Fruit fly (Drosophila melanogaster) whole organism, wandering third instar larva: ENCODE measurements around the gene sll.
A peak's percentile ranks its signal among the peaks of the same experiment; 100 is the strongest.

ENCODE experiments used
- CG32264 ChIP-seq: fragments of 200-800 bp; sonication (Bioruptor generic); optimal IDR thresholded peaks from 2 replicates; lab custom pipeline; 2016; ENCODE audit warnings: missing biosample characterization, missing genetic modification characterization
- CrebA ChIP-seq: fragments of 200-800 bp; sonication (Bioruptor generic); optimal IDR thresholded peaks from 2 replicates; lab custom pipeline; 2016; ENCODE audit warnings: missing biosample characterization, mild to moderate bottlenecking, missing genetic modification characterization, borderline replicate concordance
- Dfd ChIP-seq: fragments of >200 bp; optimal IDR thresholded peaks from 2 replicates; lab custom pipeline; 2017; ENCODE audit warnings: missing biosample characterization, missing genetic modification characterization
- Dif ChIP-seq: fragments of 200-275, 200-300 bp; sonication (Bioruptor generic); optimal IDR thresholded peaks from 2 replicates; lab custom pipeline; 2018; ENCODE audit warnings: missing biosample characterization, missing genetic modification characterization; ENCODE audit not compliant: partially characterized antibody
- GATAd ChIP-seq: sonication (Bioruptor generic); optimal IDR thresholded peaks from 2 replicates; lab custom pipeline; 2016; ENCODE audit warnings: missing biosample characterization, missing genetic modification characterization
- HLH106 ChIP-seq: fragments of 200-800 bp; optimal IDR thresholded peaks from 3 replicates; lab custom pipeline; 2019; ENCODE audit warnings: missing biosample characterization, mild to moderate bottlenecking, missing genetic modification characterization, moderate library complexity
- Hnf4 ChIP-seq: fragments of 200-800 bp; sonication (Bioruptor generic); optimal IDR thresholded peaks from 2 replicates; lab custom pipeline; 2016; ENCODE audit warnings: missing biosample characterization, mild to moderate bottlenecking, missing genetic modification characterization
- Hr78 ChIP-seq: fragments of >200 bp; optimal IDR thresholded peaks from 2 replicates; lab custom pipeline; 2017; ENCODE audit warnings: missing biosample characterization, missing genetic modification characterization
- Hr83 ChIP-seq: fragments of 200-300 bp; sonication (Bioruptor generic); optimal IDR thresholded peaks from 2 replicates; lab custom pipeline; 2016; ENCODE audit warnings: missing biosample characterization, mild to moderate bottlenecking, missing genetic modification characterization, moderate library complexity; ENCODE audit not compliant: poor library complexity, severe bottlenecking
- Jra ChIP-seq: sonication (Bioruptor generic); optimal IDR thresholded peaks from 2 replicates; lab custom pipeline; 2016; ENCODE audit warnings: missing biosample characterization, missing genetic modification characterization
- Mio ChIP-seq: sonication (Bioruptor generic); optimal IDR thresholded peaks from 2 replicates; lab custom pipeline; 2016; ENCODE audit warnings: missing biosample characterization, missing genetic modification characterization
- Myc ChIP-seq: fragments of >200 bp; optimal IDR thresholded peaks from 2 replicates; lab custom pipeline; 2017
- N ChIP-seq: fragments of >200 bp; optimal IDR thresholded peaks from 2 replicates; lab custom pipeline; 2018; ENCODE audit warnings: missing biosample characterization, missing external identifiers, missing genetic modification characterization
- Rel ChIP-seq, 2 experiments: fragments of 200-800 bp; sonication (Bioruptor generic) in 1 of 2; optimal IDR thresholded peaks; 2 replicates in 1 of 2; 3 replicates in 1 of 2; lab custom pipeline; 2016 to 2019; ENCODE audit warnings: mild to moderate bottlenecking in 2 of 2, missing biosample characterization in 2 of 2, missing genetic modification characterization in 2 of 2, moderate library complexity in 1 of 2
- brk ChIP-seq: fragments of 200-800 bp; sonication (Bioruptor generic); optimal IDR thresholded peaks from 2 replicates; lab custom pipeline; 2016; ENCODE audit warnings: missing biosample characterization, mild to moderate bottlenecking, missing genetic modification characterization
- dl ChIP-seq, 2 experiments: fragments of 175-275, 200-275 bp in 1 of 2; fragments of 200-275 bp in 1 of 2; sonication (Bioruptor generic); optimal IDR thresholded peaks; lab custom pipeline; 2018; ENCODE audit warnings: mild to moderate bottlenecking in 2 of 2, missing biosample characterization in 2 of 2, missing genetic modification characterization in 2 of 2, moderate library complexity in 2 of 2; ENCODE audit not compliant: partially characterized antibody in 2 of 2, insufficient read depth in 1 of 2
- dmrt93B ChIP-seq: fragments of 200-800 bp; sonication (Bioruptor generic); optimal IDR thresholded peaks from 2 replicates; lab custom pipeline; 2018; ENCODE audit warnings: missing biosample characterization, mild to moderate bottlenecking, missing genetic modification characterization
- dsf ChIP-seq: sonication (Bioruptor generic); optimal IDR thresholded peaks from 2 replicates; lab custom pipeline; 2016; ENCODE audit warnings: missing biosample characterization, missing genetic modification characterization, borderline replicate concordance
- ey ChIP-seq: fragments of 200-800 bp; sonication (Bioruptor generic); optimal IDR thresholded peaks from 2 replicates; lab custom pipeline; 2016; ENCODE audit warnings: missing biosample characterization, missing genetic modification characterization
- foxo ChIP-seq, 2 experiments: fragments of 200-800 bp; sonication (Bioruptor generic); optimal IDR thresholded peaks; 2 replicates in 1 of 2; 3 replicates in 1 of 2; lab custom pipeline; 2016 to 2017; ENCODE audit warnings: missing biosample characterization in 2 of 2, missing genetic modification characterization in 2 of 2
- fru ChIP-seq: fragments of 200-800 bp; sonication (Bioruptor generic); optimal IDR thresholded peaks from 3 replicates; lab custom pipeline; 2016; ENCODE audit warnings: missing biosample characterization, mild to moderate bottlenecking, missing genetic modification characterization
- h ChIP-seq: fragments of 200-800 bp; sonication (Bioruptor generic); optimal IDR thresholded peaks from 3 replicates; lab custom pipeline; 2016; ENCODE audit warnings: missing biosample characterization, mild to moderate bottlenecking, missing genetic modification characterization
- jim ChIP-seq: fragments of 175-275, 200-325 bp; sonication (Bioruptor generic); optimal IDR thresholded peaks from 2 replicates; lab custom pipeline; 2016; ENCODE audit warnings: missing biosample characterization, mild to moderate bottlenecking, missing genetic modification characterization
- lola ChIP-seq: fragments of >200 bp; optimal IDR thresholded peaks from 2 replicates; lab custom pipeline; 2017; ENCODE audit warnings: missing biosample characterization, missing genetic modification characterization
- psq ChIP-seq: fragments of 200-800 bp; sonication (Bioruptor generic); optimal IDR thresholded peaks from 3 replicates; lab custom pipeline; 2017; ENCODE audit warnings: missing biosample characterization, mild to moderate bottlenecking, missing genetic modification characterization, moderate library complexity
- rgr ChIP-seq: fragments of 200-800 bp; sonication (Bioruptor generic); optimal IDR thresholded peaks from 3 replicates; lab custom pipeline; 2016; ENCODE audit warnings: missing biosample characterization, mild to moderate bottlenecking, missing genetic modification characterization
- sage ChIP-seq: fragments of 200-800 bp; sonication (Bioruptor generic); optimal IDR thresholded peaks from 2 replicates; lab custom pipeline; 2016; ENCODE audit warnings: missing biosample characterization, mild to moderate bottlenecking, missing genetic modification characterization
- sv ChIP-seq: fragments of 200-800 bp; sonication (Bioruptor generic); optimal IDR thresholded peaks from 3 replicates; lab custom pipeline; 2016; ENCODE audit warnings: missing biosample characterization, missing genetic modification characterization
- tai ChIP-seq: sonication (Bioruptor generic); optimal IDR thresholded peaks from 2 replicates; lab custom pipeline; 2016; ENCODE audit warnings: missing biosample characterization, missing genetic modification characterization

Gene sll

dm6 chr3R:17605872-17606271 is at the start of gene sll:
TSS of gene sll (plus strand) at chr3R:17606106.
- TF ChIP-seq psq, result no peak
- no peak for TF ChIP-seq Dif (GFP tag; lab: Kevin White, UChicago)
- no peak for TF ChIP-seq fru (GFP tag; lab: Kevin White, UChicago)
- TF ChIP-seq sage (GFP tag; lab: Kevin White, UChicago), result no peak
- no peak for TF ChIP-seq sv (GFP tag; lab: Kevin White, UChicago)
- TF ChIP-seq dsf, result no peak
- TF ChIP-seq Mio (GFP tag; lab: Kevin White, UChicago), result no peak
- TF ChIP-seq ey, result no peak
- no peak for TF ChIP-seq GATAd
- no peak for TF ChIP-seq Hnf4 (GFP tag; lab: Kevin White, UChicago)
- no peak for TF ChIP-seq Dfd (GFP tag; lab: Kevin White, UChicago)
- no peak for TF ChIP-seq Hr78 (GFP tag; lab: Kevin White, UChicago)
- TF ChIP-seq N, result no peak
- TF ChIP-seq HLH106 (tag; lab: Kevin White, UChicago), result no peak

dm6 chr3R:17557487-17557886 is 48.4 kb upstream of the sll start:
- peak in 1 of 2 experiments; percentile 6 for TF ChIP-seq dl (GFP tag; optimal IDR thresholded peaks at IDR 0.05; lab: Kevin White, UChicago; ENCODE audit: insufficient read depth in 1 of 2, partially characterized antibody in 2 of 2)
- no peak for TF ChIP-seq Jra (GFP tag; lab: Kevin White, UChicago)
- no peak for TF ChIP-seq jim (GFP tag; lab: Kevin White, UChicago)
- no peak for TF ChIP-seq tai (GFP tag; lab: Kevin White, UChicago)
- TF ChIP-seq Hr83 (GFP tag; lab: Kevin White, UChicago), result no peak
- no peak for TF ChIP-seq fru (GFP tag; lab: Kevin White, UChicago)
- TF ChIP-seq, all 38 proteins: peak for 1

dm6 chr3R:17558630-17559029 is 47.3 kb upstream of the sll start, which contains the start of gene Hmx:
TSS of gene Hmx (plus strand) at chr3R:17558930.
- peak; percentile 17 for TF ChIP-seq Dfd (GFP tag; lab: Kevin White, UChicago)
- no peak for TF ChIP-seq sv (GFP tag; lab: Kevin White, UChicago)
- no peak for TF ChIP-seq Hnf4 (GFP tag; lab: Kevin White, UChicago)
- TF ChIP-seq dmrt93B (GFP tag; lab: Kevin White, UChicago), result no peak
- no peak for TF ChIP-seq dl (GFP tag; optimal IDR thresholded peaks at IDR 0.05; lab: Kevin White, UChicago; ENCODE audit: insufficient read depth in 1 of 2, partially characterized antibody in 2 of 2)
- no peak for TF ChIP-seq ey
- no peak for TF ChIP-seq Myc (lab: Kevin White, UChicago)
- TF ChIP-seq foxo (GFP tag; optimal IDR thresholded peaks at IDR 0.05; lab: Kevin White, UChicago), result no peak

dm6 chr3R:17561175-17561574 is 44.7 kb upstream of the sll start:
- TF ChIP-seq fru (GFP tag; lab: Kevin White, UChicago), result peak; percentile 13
- TF ChIP-seq foxo (GFP tag; optimal IDR thresholded peaks at IDR 0.05; lab: Kevin White, UChicago), result peak in 1 of 2 experiments; percentile 23
- TF ChIP-seq sage (GFP tag; lab: Kevin White, UChicago), result no peak
- no peak for TF ChIP-seq CG32264
- TF ChIP-seq CrebA, result no peak
- TF ChIP-seq h, result peak; percentile 13
- TF ChIP-seq rgr, result peak; percentile 14
- peak; percentile 3 for TF ChIP-seq HLH106 (tag; lab: Kevin White, UChicago)

dm6 chr3R:17564837-17565236 is 41.1 kb upstream of the sll start:
- no peak for TF ChIP-seq Dif (GFP tag; lab: Kevin White, UChicago)
- no peak for TF ChIP-seq GATAd
- TF ChIP-seq brk, result no peak
- TF ChIP-seq lola (GFP tag; lab: Kevin White, UChicago), result no peak
- no peak for TF ChIP-seq Rel (GFP tag; optimal IDR thresholded peaks at IDR 0.05; lab: Kevin White, UChicago)
- TF ChIP-seq Rel (tag; optimal IDR thresholded peaks at IDR 0.05; lab: Kevin White, UChicago), result no peak
- no peak for TF ChIP-seq fru (GFP tag; lab: Kevin White, UChicago)
- no peak for TF ChIP-seq ey
- TF ChIP-seq dl (GFP tag; optimal IDR thresholded peaks at IDR 0.05; lab: Kevin White, UChicago; ENCODE audit: insufficient read depth in 1 of 2, partially characterized antibody in 2 of 2), result no peak
- TF ChIP-seq Hr83 (GFP tag; lab: Kevin White, UChicago), result no peak
- no peak for TF ChIP-seq Mio (GFP tag; lab: Kevin White, UChicago)
- no peak for TF ChIP-seq Hnf4 (GFP tag; lab: Kevin White, UChicago)
- TF ChIP-seq sage (GFP tag; lab: Kevin White, UChicago), result no peak
- TF ChIP-seq CG32264, result no peak
